Fruit fly (Drosophila melanogaster) whole organism, embryonic: ENCODE data around the gene CG7650.

Experiments
- Atf-2 ChIP-seq: fragments of 200-800 bp; sonication (Bioruptor generic); optimal IDR thresholded peaks from 2 replicates; lab custom pipeline; 2016; ENCODE audit warnings: missing biosample characterization, missing genetic modification characterization
- Atf3 ChIP-seq: fragments of 200-800 bp; sonication (Bioruptor generic); optimal IDR thresholded peaks from 3 replicates; lab custom pipeline; 2016; ENCODE audit warnings: missing biosample characterization, missing genetic modification characterization
- CG10267 ChIP-seq: fragments of 200-800 bp; sonication (Bioruptor generic); optimal IDR thresholded peaks from 2 replicates; lab custom pipeline; 2018; ENCODE audit warnings: missing biosample characterization, mild to moderate bottlenecking, missing genetic modification characterization, moderate library complexity
- CG11398 ChIP-seq: fragments of 200-800 bp; sonication (Bioruptor generic); optimal IDR thresholded peaks from 2 replicates; lab custom pipeline; 2016; ENCODE audit warnings: missing biosample characterization, missing genetic modification characterization
- CG12299 ChIP-seq: fragments of 200-800 bp; sonication (Bioruptor generic); optimal IDR thresholded peaks from 2 replicates; lab custom pipeline; 2018; ENCODE audit warnings: missing biosample characterization, mild to moderate bottlenecking, missing genetic modification characterization
- CG12391 ChIP-seq: fragments of 200-800 bp; sonication (Bioruptor generic); optimal IDR thresholded peaks from 3 replicates; lab custom pipeline; 2018; ENCODE audit warnings: missing biosample characterization, mild to moderate bottlenecking, missing genetic modification characterization, moderate library complexity
- CG12659 ChIP-seq: fragments of 200-800 bp; sonication (Bioruptor generic); optimal IDR thresholded peaks from 3 replicates; lab custom pipeline; 2017; ENCODE audit warnings: mild to moderate bottlenecking, missing biosample characterization, missing genetic modification reagents, missing genetic modification characterization
- CG12942 ChIP-seq: fragments of 200-800 bp; sonication (Bioruptor generic); optimal IDR thresholded peaks from 3 replicates; lab custom pipeline; 2016; ENCODE audit warnings: missing biosample characterization, missing genetic modification characterization
- CG14667 ChIP-seq: fragments of 200-800 bp; sonication (Bioruptor generic); IDR thresholded peaks from 2 replicates; pipeline ENCODE4 v1.3.6; 2022; ENCODE audit warnings: missing biosample characterization, missing genetic modification characterization
- CG14860 ChIP-seq: fragments of 200-800 bp; sonication (Bioruptor generic); IDR thresholded peaks from 3 replicates; pipeline ENCODE4 v1.3.6; 2022; ENCODE audit warnings: missing biosample characterization, missing genetic modification characterization; ENCODE audit not compliant: partially characterized antibody
- CG16779 ChIP-seq: fragments of 200-800 bp; sonication (Bioruptor generic); IDR thresholded peaks from 2 replicates; pipeline ENCODE4 v1.3.6; 2022; ENCODE audit warnings: missing biosample characterization, missing genetic modification characterization
- CG2129 ChIP-seq: fragments of 200-800 bp; sonication (Bioruptor generic); IDR thresholded peaks from 2 replicates; pipeline ENCODE4 v1.3.6; 2022; ENCODE audit warnings: missing biosample characterization, missing genetic modification characterization; ENCODE audit not compliant: partially characterized antibody
- CG30020 ChIP-seq: fragments of 200-800 bp; optimal IDR thresholded peaks from 2 replicates; lab custom pipeline; 2019; ENCODE audit warnings: missing biosample characterization, mild to moderate bottlenecking, missing genetic modification characterization, moderate library complexity
- CG4282 ChIP-seq: fragments of 200-800 bp; sonication (Bioruptor generic); optimal IDR thresholded peaks from 2 replicates; lab custom pipeline; 2016; ENCODE audit warnings: missing biosample characterization, missing genetic modification characterization
- CG6654 ChIP-seq: fragments of 200-800 bp; sonication (Bioruptor generic); optimal IDR thresholded peaks from 2 replicates; lab custom pipeline; 2017; ENCODE audit warnings: missing biosample characterization, mild to moderate bottlenecking, missing genetic modification characterization
- CG6765 ChIP-seq: fragments of 200-800 bp; sonication (Bioruptor generic); optimal IDR thresholded peaks from 3 replicates; lab custom pipeline; 2017; ENCODE audit warnings: missing biosample characterization, mild to moderate bottlenecking, missing genetic modification characterization
- CG9876 ChIP-seq: fragments of 200-800 bp; sonication (Bioruptor generic); optimal IDR thresholded peaks from 2 replicates; lab custom pipeline; 2016; ENCODE audit warnings: missing biosample characterization, missing genetic modification characterization
- Camta ChIP-seq: fragments of 200-800 bp; sonication (Bioruptor generic); optimal IDR thresholded peaks from 2 replicates; lab custom pipeline; 2016; ENCODE audit warnings: missing biosample characterization, missing genetic modification characterization
- Chrac-16 ChIP-seq: fragments of 200-800 bp; sonication (Bioruptor generic); optimal IDR thresholded peaks from 3 replicates; lab custom pipeline; 2016; ENCODE audit warnings: missing biosample characterization, missing genetic modification characterization
- D ChIP-seq, 2 experiments: fragments of 200-800 bp in 1 of 2; fragments of >200 bp in 1 of 2; sonication (Bioruptor generic) in 1 of 2; optimal IDR thresholded peaks; 2 replicates in 1 of 2; 3 replicates in 1 of 2; lab custom pipeline; 2017; ENCODE audit warnings: mild to moderate bottlenecking in 1 of 2, missing biosample characterization in 1 of 2, missing genetic modification characterization in 1 of 2, missing genetic modification reagents in 1 of 2
- Dbx ChIP-seq: fragments of 200-800 bp; sonication (Bioruptor generic); IDR thresholded peaks from 3 replicates; pipeline ENCODE4 v1.3.6; 2022; ENCODE audit warnings: missing biosample characterization, missing genetic modification characterization
- Dll ChIP-seq: fragments of 200-800 bp; sonication (Bioruptor generic); IDR thresholded peaks from 4 replicates; pipeline ENCODE4 v1.3.6; 2022; ENCODE audit warnings: missing biosample characterization, missing genetic modification characterization; ENCODE audit not compliant: partially characterized antibody
- Dp ChIP-seq: fragments of 200-800 bp; sonication (Bioruptor generic); optimal IDR thresholded peaks from 2 replicates; lab custom pipeline; 2018; ENCODE audit warnings: missing biosample characterization, mild to moderate bottlenecking, missing genetic modification characterization, moderate library complexity
- Ets65A ChIP-seq: fragments of 200-800 bp; sonication (Bioruptor generic); peaks from one replicate; lab custom pipeline; 2016; ENCODE audit warnings: missing biosample characterization, missing genetic modification characterization
- HmgD ChIP-seq: fragments of 200-800 bp; sonication (Bioruptor generic); optimal IDR thresholded peaks from 3 replicates; lab custom pipeline; 2016; ENCODE audit warnings: missing biosample characterization, missing genetic modification characterization
- Hr78 ChIP-seq, 2 experiments: fragments of 200-800 bp in 1 of 2; fragments of >200 bp in 1 of 2; sonication (Bioruptor generic) in 1 of 2; optimal IDR thresholded peaks; 2 replicates each; lab custom pipeline; 2017 to 2019; ENCODE audit warnings: missing biosample characterization in 2 of 2, missing genetic modification characterization in 2 of 2, mild to moderate bottlenecking in 1 of 2, moderate library complexity in 1 of 2
- MBD-R2 ChIP-seq: fragments of 200-800 bp; sonication (Bioruptor generic); IDR thresholded peaks from 2 replicates; pipeline ENCODE4 v1.3.6; 2022; ENCODE audit warnings: missing biosample characterization, missing genetic modification characterization
- Opbp ChIP-seq: fragments of 200-800 bp; sonication (Bioruptor generic); IDR thresholded peaks from 3 replicates; pipeline ENCODE4 v1.3.6; 2022; ENCODE audit warnings: missing biosample characterization, missing genetic modification characterization; ENCODE audit not compliant: partially characterized antibody
- PHDP ChIP-seq: fragments of 200-800 bp; sonication (Bioruptor generic); optimal IDR thresholded peaks from 3 replicates; lab custom pipeline; 2018; ENCODE audit warnings: missing biosample characterization, mild to moderate bottlenecking, missing genetic modification characterization, moderate library complexity
- Pdp1 ChIP-seq, 2 experiments: fragments of 200-800 bp; sonication (Bioruptor generic); optimal IDR thresholded peaks; 3 replicates each; lab custom pipeline; 2016; ENCODE audit warnings: missing biosample characterization in 2 of 2, missing genetic modification characterization in 2 of 2, mild to moderate bottlenecking in 1 of 2, moderate library complexity in 1 of 2
- Rx ChIP-seq: fragments of 200-800 bp; sonication (Bioruptor generic); IDR thresholded peaks from 2 replicates; pipeline ENCODE4 v1.3.6; 2022; ENCODE audit warnings: missing biosample characterization, missing genetic modification characterization
- Sin3A ChIP-seq: fragments of >200 bp; optimal IDR thresholded peaks from 2 replicates; lab custom pipeline; 2018
- Sry-δ ChIP-seq: fragments of 200-800 bp; sonication (Bioruptor generic); optimal IDR thresholded peaks from 2 replicates; lab custom pipeline; 2016; ENCODE audit warnings: missing biosample characterization, missing genetic modification characterization
- amos ChIP-seq: fragments of 200-800 bp; sonication (Bioruptor generic); IDR thresholded peaks from 2 replicates; pipeline ENCODE4 v1.3.6; 2022; ENCODE audit warnings: missing biosample characterization, missing genetic modification characterization; ENCODE audit not compliant: partially characterized antibody
- ato ChIP-seq: fragments of 200-800 bp; sonication (Bioruptor generic); IDR thresholded peaks from 2 replicates; pipeline ENCODE4 v1.3.6; 2022; ENCODE audit warnings: missing biosample characterization, missing genetic modification characterization; ENCODE audit not compliant: partially characterized antibody
- dan ChIP-seq: fragments of 200-800 bp; sonication (Bioruptor generic); IDR thresholded peaks from 2 replicates; pipeline ENCODE4 v1.3.6; 2022; ENCODE audit warnings: missing biosample characterization, missing genetic modification characterization
- dimm ChIP-seq: fragments of 200-800 bp; sonication (Bioruptor generic); IDR thresholded peaks from 2 replicates; pipeline ENCODE4 v1.3.6; 2022; ENCODE audit warnings: missing biosample characterization, missing genetic modification characterization
- fd96Cb ChIP-seq: fragments of 200-800 bp; sonication (Bioruptor generic); optimal IDR thresholded peaks from 2 replicates; lab custom pipeline; 2018; ENCODE audit warnings: missing biosample characterization, mild to moderate bottlenecking, missing genetic modification characterization, moderate library complexity
- lilli ChIP-seq: fragments of 200-800 bp; sonication (Bioruptor generic); optimal IDR thresholded peaks from 3 replicates; lab custom pipeline; 2016; ENCODE audit warnings: missing biosample characterization, missing genetic modification characterization
- lola ChIP-seq, 3 experiments: fragments of >200 bp in 2 of 3; fragments of 200-800 bp in 1 of 3; sonication (Bioruptor generic) in 1 of 3; optimal IDR thresholded peaks; 2 replicates each; lab custom pipeline; 2017 to 2019; ENCODE audit warnings: missing biosample characterization in 3 of 3, missing genetic modification characterization in 3 of 3, mild to moderate bottlenecking in 1 of 3, moderate library complexity in 1 of 3
- pan ChIP-seq, 4 experiments: fragments of >200 bp in 3 of 4; fragments of 200-800 bp in 1 of 4; sonication (Bioruptor generic) in 1 of 4; optimal IDR thresholded peaks in 3 of 4; IDR thresholded peaks in 1 of 4; 2 replicates each; pipeline versions ENCODE4 v1.3.6 to Lab custom; 2017 to 2022; ENCODE audit warnings: missing biosample characterization in 2 of 4, missing genetic modification characterization in 2 of 4, mixed read lengths in 1 of 4
- pzg ChIP-seq: fragments of 200-800 bp; sonication (Bioruptor generic); optimal IDR thresholded peaks from 3 replicates; lab custom pipeline; 2018; ENCODE audit warnings: missing biosample characterization, mild to moderate bottlenecking, missing genetic modification characterization, moderate library complexity
- schlank ChIP-seq: fragments of 200-800 bp; sonication (Bioruptor generic); optimal IDR thresholded peaks from 2 replicates; lab custom pipeline; 2018; ENCODE audit warnings: missing biosample characterization, mild to moderate bottlenecking, missing genetic modification characterization
- sens ChIP-seq: fragments of 200-800 bp; sonication (Bioruptor generic); peaks from one replicate; lab custom pipeline; 2016; ENCODE audit warnings: missing biosample characterization, missing genetic modification characterization
- sim ChIP-seq: fragments of 200-800 bp; sonication (Bioruptor generic); IDR thresholded peaks from 2 replicates; pipeline ENCODE4 v1.3.6; 2022; ENCODE audit warnings: missing biosample characterization, missing genetic modification characterization
- trem ChIP-seq: fragments of 200-800 bp; optimal IDR thresholded peaks from 3 replicates; lab custom pipeline; 2019; ENCODE audit warnings: missing biosample characterization, mild to moderate bottlenecking, missing genetic modification characterization, moderate library complexity
- zfh1 ChIP-seq: fragments of 200-800 bp; sonication (Bioruptor generic); IDR thresholded peaks from 3 replicates; pipeline ENCODE4 v1.3.6; 2022; ENCODE audit warnings: missing biosample characterization, missing genetic modification characterization
- zfh2 ChIP-seq: fragments of 200-800 bp; sonication (Bioruptor generic); optimal IDR thresholded peaks from 2 replicates; lab custom pipeline; 2016; ENCODE audit warnings: missing biosample characterization, missing genetic modification characterization

The CG7650 gene

DNA sequence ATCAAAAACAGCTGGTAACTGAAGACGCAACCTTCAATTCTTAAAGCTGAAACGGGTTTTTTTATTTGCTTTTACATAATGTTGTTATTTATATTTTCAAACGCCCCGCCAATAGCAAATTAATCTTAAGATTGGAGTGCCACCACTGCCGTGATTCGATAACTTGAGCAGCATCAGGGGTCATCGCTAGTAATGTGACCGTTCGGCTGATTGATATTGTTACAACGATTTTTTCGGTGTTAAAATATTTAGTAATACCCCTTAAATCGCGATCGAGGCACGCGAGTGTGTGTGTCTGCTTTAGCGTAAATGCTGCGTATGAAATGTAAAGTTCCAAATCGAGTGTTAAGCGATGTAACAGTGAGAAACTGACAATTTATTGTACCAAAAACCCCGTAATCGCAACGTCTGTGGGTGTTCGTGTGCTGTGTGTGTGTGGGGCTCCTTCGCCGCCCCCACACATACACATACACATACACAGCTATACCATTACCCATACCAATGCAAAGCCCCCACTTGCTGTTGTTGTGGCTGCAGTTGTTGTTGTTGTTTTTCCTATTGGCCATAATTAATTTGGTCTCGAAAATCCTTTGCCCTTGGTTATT, 44.3 kb downstream of the CG7650 start, which contains the start of gene dop (continued):
- TF ChIP-seq PHDP: no peak
- no peak for TF ChIP-seq lola (GFP tag; optimal IDR thresholded peaks at IDR 0.05; lab: Kevin White, UChicago)
- no peak for TF ChIP-seq Chrac-16
- TF ChIP-seq CG14860: peak; percentile 59
- TF ChIP-seq CG6765 (GFP tag; lab: Kevin White, UChicago): no peak
- peak in 1 of 2 experiments; percentile 90 for TF ChIP-seq Pdp1 (GFP tag; optimal IDR thresholded peaks at IDR 0.05; lab: Kevin White, UChicago)
- no peak for TF ChIP-seq CG11398 (GFP tag; lab: Kevin White, UChicago)
- no peak for TF ChIP-seq CG2129 (GFP tag; lab: Robert Waterston, UW)
- peak; percentile 80 for TF ChIP-seq pzg (GFP tag; lab: Kevin White, UChicago)
- no peak for TF ChIP-seq fd96Cb (tag; lab: Kevin White, UChicago)
- peak; percentile 44 for TF ChIP-seq zfh2 (GFP tag; lab: Kevin White, UChicago)
- TF ChIP-seq CG12299 (tag; lab: Kevin White, UChicago): no peak
- TF ChIP-seq Atf-2 (GFP tag; lab: Kevin White, UChicago): peak; percentile 3
- TF ChIP-seq Dp (GFP tag; lab: Kevin White, UChicago): peak; percentile 85
- TF ChIP-seq Opbp (GFP tag; lab: Robert Waterston, UW): peak; percentile 50; the same call in 1 of the 3 replicates
- TF ChIP-seq amos (GFP tag; lab: Robert Waterston, UW): peak; percentile 72; the same call in 1 of the 2 replicates
- no peak for TF ChIP-seq CG9876 (GFP tag; lab: Kevin White, UChicago)
- peak; percentile 59 for TF ChIP-seq trem
- TF ChIP-seq CG16779 (GFP tag; lab: Robert Waterston, UW): no peak
- no peak for TF ChIP-seq zfh1 (GFP tag; lab: Robert Waterston, UW)
- no peak for TF ChIP-seq Atf3
- peak; percentile 54 for TF ChIP-seq CG10267 (tag; lab: Kevin White, UChicago)
- TF ChIP-seq CG4282 (GFP tag; lab: Kevin White, UChicago): no peak
- TF ChIP-seq sim (GFP tag; lab: Robert Waterston, UW): no peak
- TF ChIP-seq CG12391 (tag; lab: Kevin White, UChicago): peak; percentile 45
- no peak for TF ChIP-seq Hr78 (GFP tag; optimal IDR thresholded peaks at IDR 0.05; lab: Kevin White, UChicago)
- TF ChIP-seq Rx (GFP tag; lab: Robert Waterston, UW): no peak
- TF ChIP-seq Dbx (GFP tag; lab: Robert Waterston, UW): 0 out of 3 replicates have a peak, but pooled peaks have one; percentile 35
- TF ChIP-seq schlank (tag; lab: Kevin White, UChicago): no peak
- peak; percentile 95 for TF ChIP-seq Sry-δ
- peak; percentile 55 for TF ChIP-seq Sin3A (lab: Kevin White, UChicago)
- no peak for TF ChIP-seq D (optimal IDR thresholded peaks at IDR 0.05; lab: Kevin White, UChicago)
- TF ChIP-seq D (GFP tag; optimal IDR thresholded peaks at IDR 0.05; lab: Kevin White, UChicago): no peak
- TF ChIP-seq CG14667 (GFP tag; lab: Robert Waterston, UW): no peak
- peak; percentile 34 for TF ChIP-seq CG12659 (GFP tag; lab: Kevin White, UChicago)
- TF ChIP-seq sens (GFP tag; lab: Kevin White, UChicago): peak; percentile 80
- peak; percentile 9 for TF ChIP-seq CG12942
- TF ChIP-seq Ets65A (GFP tag; lab: Kevin White, UChicago): peak; percentile 92
- TF ChIP-seq HmgD (GFP tag; lab: Kevin White, UChicago): peak; percentile 55
- TF ChIP-seq pan (optimal IDR thresholded peaks at IDR 0.05; lab: Kevin White, UChicago): no peak
- no peak for TF ChIP-seq pan (GFP tag; optimal IDR thresholded peaks at IDR 0.05 in 1 of 2, IDR thresholded peaks at IDR 0.05 in 1 of 2)
- no peak for TF ChIP-seq CG6654 (GFP tag; lab: Kevin White, UChicago)
- peak; percentile 24; the same call in 1 of the 2 replicates for TF ChIP-seq MBD-R2 (GFP tag; lab: Robert Waterston, UW)
- TF ChIP-seq lilli (GFP tag; lab: Kevin White, UChicago): peak; percentile 71
- TF ChIP-seq Camta (GFP tag; lab: Kevin White, UChicago): peak; percentile 31
- no peak for TF ChIP-seq dan
- peak; percentile 40 for TF ChIP-seq CG30020
- TF ChIP-seq ato (GFP tag; lab: Robert Waterston, UW): peak; percentile 55; the same call in 1 of the 2 replicates
- TF ChIP-seq dimm: no peak
- peak; percentile 72 for TF ChIP-seq Dll
